Worm (Caenorhabditis elegans) whole organism, L3 larva: ENCODE results near the gene catp-8.
A peak's percentile ranks its signal among the peaks of the same experiment; 100 is the strongest.

ENCODE experiments used
- R02D3.7 ChIP-seq: fragments of 150-350 bp; optimal IDR thresholded peaks from 2 replicates; lab custom pipeline; 2014; ENCODE audit warnings: missing biosample characterization, missing genetic modification characterization
- ZK546.5 ChIP-seq: sonication (generic microtip); optimal IDR thresholded peaks from 2 replicates; lab custom pipeline; 2017; ENCODE audit warnings: missing biosample characterization, missing genetic modification characterization
- ceh-28 ChIP-seq: fragments of 150-350 bp; optimal IDR thresholded peaks from 2 replicates; lab custom pipeline; 2014; ENCODE audit warnings: missing biosample characterization, missing genetic modification reagents, missing genetic modification characterization
- ceh-82 ChIP-seq: fragments of 150-350 bp; optimal IDR thresholded peaks from 2 replicates; lab custom pipeline; 2014; ENCODE audit warnings: missing biosample characterization, missing genetic modification characterization
- ceh-9 ChIP-seq: sonication (generic microtip); optimal IDR thresholded peaks from 2 replicates; lab custom pipeline; 2018; ENCODE audit warnings: missing biosample characterization, missing genetic modification characterization
- elt-1 ChIP-seq: fragments of 150-350 bp; optimal IDR thresholded peaks from 2 replicates; lab custom pipeline; 2014; ENCODE audit warnings: missing biosample characterization, missing genetic modification characterization
- elt-2 ChIP-seq: sonication (generic microtip); optimal IDR thresholded peaks from 2 replicates; lab custom pipeline; 2016; ENCODE audit warnings: missing genetic modification reagents, mild to moderate bottlenecking, missing genetic modification characterization, missing compliant biosample characterization
- elt-3 ChIP-seq, 3 experiments: fragments of 150-350 bp in 1 of 3; sonication (generic microtip) in 2 of 3; optimal IDR thresholded peaks; 2 replicates in 2 of 3; 4 replicates in 1 of 3; lab custom pipeline; 2014 to 2017; ENCODE audit warnings: missing biosample characterization in 3 of 3, missing genetic modification characterization in 3 of 3
- eor-1 ChIP-seq, 2 experiments: fragments of 150-350 bp; optimal IDR thresholded peaks; 2 replicates each; lab custom pipeline; 2014 to 2018; ENCODE audit warnings: missing biosample characterization in 2 of 2, missing genetic modification characterization in 2 of 2
- fkh-10 ChIP-seq: sonication (generic microtip); optimal IDR thresholded peaks from 2 replicates; lab custom pipeline; 2017; ENCODE audit warnings: missing biosample characterization, missing genetic modification reagents, missing genetic modification characterization
- fkh-2 ChIP-seq: fragments of 150-350 bp; optimal IDR thresholded peaks from 2 replicates; lab custom pipeline; 2014; ENCODE audit warnings: missing biosample characterization, missing genetic modification reagents, missing genetic modification characterization
- fos-1 ChIP-seq: fragments of 150-350 bp; optimal IDR thresholded peaks from 2 replicates; lab custom pipeline; 2014; ENCODE audit warnings: missing biosample characterization, missing genetic modification characterization
- hmg-11 ChIP-seq: sonication (generic microtip); optimal IDR thresholded peaks from 2 replicates; lab custom pipeline; 2016; ENCODE audit warnings: missing genetic modification characterization, missing compliant biosample characterization
- jun-1 ChIP-seq: fragments of 150-350 bp; optimal IDR thresholded peaks from 2 replicates; lab custom pipeline; 2014; ENCODE audit warnings: missing biosample characterization, missing genetic modification reagents, missing genetic modification characterization
- lin-15B ChIP-seq: fragments of 150-350 bp; optimal IDR thresholded peaks from 2 replicates; lab custom pipeline; 2014; ENCODE audit warnings: missing biosample characterization, missing genetic modification characterization
- lsy-12 ChIP-seq: sonication (generic microtip); optimal IDR thresholded peaks from 2 replicates; lab custom pipeline; 2016; ENCODE audit warnings: mild to moderate bottlenecking, missing genetic modification characterization, missing compliant biosample characterization
- mdl-1 ChIP-seq: fragments of 150-350 bp; optimal IDR thresholded peaks from 2 replicates; lab custom pipeline; 2014; ENCODE audit warnings: missing biosample characterization, missing genetic modification characterization
- nfya-1 ChIP-seq: sonication (generic microtip); optimal IDR thresholded peaks from 2 replicates; lab custom pipeline; 2017; ENCODE audit warnings: missing genetic modification characterization, mild to moderate bottlenecking, missing compliant biosample characterization, antibody characterized with exemption, moderate library complexity; ENCODE audit not compliant: insufficient read depth
- nhr-23 ChIP-seq: fragments of 150-350 bp; optimal IDR thresholded peaks from 2 replicates; lab custom pipeline; 2014; ENCODE audit warnings: missing biosample characterization, missing genetic modification reagents, missing genetic modification characterization
- nhr-237 ChIP-seq: fragments of 150-350 bp; optimal IDR thresholded peaks from 2 replicates; lab custom pipeline; 2014; ENCODE audit warnings: missing biosample characterization, missing genetic modification characterization
- nhr-25 ChIP-seq: sonication (generic microtip); optimal IDR thresholded peaks from 2 replicates; lab custom pipeline; 2017; ENCODE audit warnings: missing biosample characterization, missing genetic modification characterization
- nhr-43 ChIP-seq: sonication (generic microtip); optimal IDR thresholded peaks from 2 replicates; lab custom pipeline; 2016; ENCODE audit warnings: mild to moderate bottlenecking, missing genetic modification characterization, missing compliant biosample characterization; ENCODE audit not compliant: poor library complexity, severe bottlenecking
- nhr-77 ChIP-seq: fragments of 150-350 bp; optimal IDR thresholded peaks from 2 replicates; lab custom pipeline; 2014; ENCODE audit warnings: missing biosample characterization, missing genetic modification characterization
- pha-4 ChIP-seq: fragments of 150-350 bp; optimal IDR thresholded peaks from 2 replicates; lab custom pipeline; 2014; ENCODE audit warnings: missing biosample characterization, missing genetic modification reagents, missing genetic modification characterization
- pqm-1 ChIP-seq: fragments of 150-350 bp; optimal IDR thresholded peaks from 2 replicates; lab custom pipeline; 2017; ENCODE audit warnings: missing biosample characterization, missing genetic modification characterization, inconsistent platforms
- sea-2 ChIP-seq: fragments of 150-350 bp; sonication (generic microtip); optimal IDR thresholded peaks from 4 replicates; lab custom pipeline; 2014; ENCODE audit warnings: missing biosample characterization, missing genetic modification reagents, missing genetic modification characterization
- skn-1 ChIP-seq: fragments of 150-350 bp; optimal IDR thresholded peaks from 2 replicates; lab custom pipeline; 2014; ENCODE audit warnings: missing biosample characterization, missing genetic modification characterization
- snpc-4 ChIP-seq: fragments of 150-350 bp; optimal IDR thresholded peaks from 2 replicates; lab custom pipeline; 2014; ENCODE audit warnings: missing biosample characterization, missing genetic modification characterization
- tbx-2 ChIP-seq: sonication (generic microtip); optimal IDR thresholded peaks from 2 replicates; lab custom pipeline; 2016; ENCODE audit warnings: mild to moderate bottlenecking, missing genetic modification characterization, missing compliant biosample characterization
- unc-39 ChIP-seq: sonication (generic microtip); optimal IDR thresholded peaks from 4 replicates; lab custom pipeline; 2017; ENCODE audit warnings: missing biosample characterization, missing genetic modification characterization
- unc-62 ChIP-seq: fragments of 150-350 bp; sonication (generic microtip); optimal IDR thresholded peaks from 4 replicates; lab custom pipeline; 2014; ENCODE audit warnings: missing biosample characterization, missing genetic modification reagents, missing genetic modification characterization
- zag-1 ChIP-seq: fragments of 150-350 bp; optimal IDR thresholded peaks from 2 replicates; lab custom pipeline; 2014; ENCODE audit warnings: missing biosample characterization, missing genetic modification characterization

catp-8 gene

DNA sequence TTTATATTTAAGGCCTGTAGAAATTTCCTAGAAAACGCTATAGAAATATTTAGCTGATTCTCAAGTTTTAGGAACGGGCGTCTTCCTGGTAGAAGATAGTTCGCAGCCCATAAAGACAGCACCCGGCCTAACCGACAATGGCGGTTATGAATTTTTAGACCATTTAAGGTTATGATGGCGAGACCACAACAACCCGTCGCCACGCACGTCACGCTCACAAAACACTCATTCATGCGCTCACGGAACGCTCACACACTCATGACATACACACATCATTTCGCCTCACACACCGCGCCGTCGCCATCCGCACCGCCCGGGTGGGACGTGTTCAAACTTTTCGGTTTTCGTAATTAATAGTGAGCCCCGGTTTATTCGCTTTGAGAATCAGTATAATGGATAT, 44.6 kb upstream of the catp-8 start:
- TF ChIP-seq lin-15B (tag; lab: Kevin White, UChicago): peak; percentile 8
- TF ChIP-seq lsy-12 (tag; lab: Kevin White, UChicago): no peak

DNA sequence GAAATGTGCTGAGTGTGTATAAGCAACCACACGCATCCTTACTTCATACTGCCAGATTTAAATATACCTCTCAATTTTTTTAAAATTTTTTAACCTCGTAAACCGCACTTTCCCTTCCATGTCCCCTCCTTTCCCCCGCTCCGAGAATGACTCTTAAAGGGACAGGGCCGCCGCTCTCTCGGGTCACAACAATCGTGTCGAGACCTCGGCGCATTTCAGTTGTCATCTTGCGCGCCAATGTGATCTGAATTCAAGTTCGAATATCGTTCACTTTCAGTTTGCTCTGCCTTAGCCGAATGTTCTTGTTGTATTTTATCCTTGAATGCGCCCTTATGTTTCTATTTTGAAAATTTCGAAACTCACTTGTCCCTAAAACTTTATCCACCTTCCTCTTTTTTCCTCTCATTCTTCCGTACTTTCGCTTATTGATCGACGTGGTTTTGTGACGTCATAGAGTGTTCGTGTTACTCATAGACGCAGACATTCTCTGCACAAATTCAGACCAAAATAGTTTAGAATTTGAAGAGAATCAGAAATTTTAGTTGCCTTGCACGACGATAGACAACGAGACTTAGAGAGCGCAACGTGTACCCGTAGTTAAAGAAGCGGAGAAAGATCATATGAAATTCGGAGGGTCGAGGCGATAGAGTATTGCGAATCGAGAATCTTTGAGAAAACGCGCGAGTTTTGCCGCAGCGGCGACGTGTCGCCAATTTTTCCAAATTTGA, 43.3 kb upstream of the catp-8 start:
- TF ChIP-seq nhr-237 (tag; lab: Kevin White, UChicago) (no peak), nhr-23 (tag; lab: Kevin White, UChicago) (peak; percentile 77), elt-2 (tag; lab: Kevin White, UChicago) (peak; percentile 57), R02D3.7 (peak; percentile 71), lsy-12 (tag; lab: Kevin White, UChicago) (peak; percentile 58), pha-4 (tag; lab: Kevin White, UChicago) (peak; percentile 81), lin-15B (tag; lab: Kevin White, UChicago) (peak; percentile 59), unc-62 (GFP tag; lab: Kevin White, UChicago) (peak; percentile 32), hmg-11 (tag; lab: Kevin White, UChicago) (peak; percentile 71), mdl-1 (no peak), nhr-25 (tag; lab: Kevin White, UChicago) (peak; percentile 56), unc-39 (tag; lab: Kevin White, UChicago) (no peak), fkh-10 (GFP tag; lab: Kevin White, UChicago) (no peak), fkh-2 (tag; lab: Kevin White, UChicago) (no peak), snpc-4 (peak; percentile 36), nfya-1 (tag; lab: Kevin White, UChicago) (peak; percentile 73), skn-1 (tag; lab: Kevin White, UChicago) (no peak), jun-1 (tag; lab: Kevin White, UChicago) (peak; percentile 46), pqm-1 (tag; lab: Kevin White, UChicago) (peak; percentile 59), nhr-43 (tag; lab: Kevin White, UChicago) (peak; percentile 52), ceh-9 (tag; lab: Kevin White, UChicago) (no peak), sea-2 (GFP tag; lab: Kevin White, UChicago) (peak; percentile 25), ceh-28 (tag; lab: Kevin White, UChicago) (peak; percentile 91)

DNA sequence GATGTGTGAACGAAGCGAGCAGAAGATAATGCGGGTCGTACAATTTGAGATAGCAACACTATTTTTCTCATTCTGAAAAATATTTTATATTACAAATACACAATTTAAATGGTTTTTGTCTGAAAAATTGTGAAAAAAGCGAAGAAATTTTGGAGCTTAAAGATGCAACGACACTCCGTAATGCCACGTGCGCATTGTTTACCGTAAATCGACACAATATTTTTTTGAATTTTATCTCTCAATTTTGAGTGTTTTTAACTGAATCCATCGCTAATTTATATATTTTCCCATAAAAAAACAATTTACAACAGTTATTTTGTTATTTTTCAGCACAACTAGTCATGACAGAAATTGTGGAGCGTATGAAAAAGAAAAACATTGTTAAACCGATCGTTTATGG, 41.9 kb upstream of the catp-8 start, which contains the start of the genes M04B2.4 and gfl-1:
M04B2.4 (minus strand) TSS at position 72 of the 400 bp plus-strand sequence.
gfl-1 (plus strand) TSS at position 331 of the 400 bp plus-strand sequence.
- TF ChIP-seq nfya-1 (tag; lab: Kevin White, UChicago) (peak; percentile 44), eor-1 (tag; optimal IDR thresholded peaks at IDR 0.05; lab: Kevin White, UChicago) (no peak), elt-2 (tag; lab: Kevin White, UChicago) (peak; percentile 1), elt-3 (tag; optimal IDR thresholded peaks at IDR 0.05; lab: Kevin White, UChicago) (no peak), elt-1 (tag; lab: Kevin White, UChicago) (no peak), pqm-1 (tag; lab: Kevin White, UChicago) (peak; percentile 10), fos-1 (no peak), snpc-4 (no peak), lsy-12 (tag; lab: Kevin White, UChicago) (no peak), skn-1 (tag; lab: Kevin White, UChicago) (no peak), ceh-82 (no peak), R02D3.7 (peak; percentile 93), lin-15B (tag; lab: Kevin White, UChicago) (peak; percentile 23), nhr-77 (no peak), ZK546.5 (no peak), tbx-2 (tag; lab: Kevin White, UChicago) (no peak), nhr-23 (tag; lab: Kevin White, UChicago) (no peak), pha-4 (tag; lab: Kevin White, UChicago) (peak; percentile 64), ceh-9 (tag; lab: Kevin White, UChicago) (no peak), zag-1 (tag; lab: Kevin White, UChicago) (no peak)

- no peak for TF ChIP-seq unc-62 (GFP tag; lab: Kevin White, UChicago)
- no peak for TF ChIP-seq eor-1 (tag; optimal IDR thresholded peaks at IDR 0.05; lab: Kevin White, UChicago)
Observed at ce11 chrIV:11510664-11511063, 31.6 kb upstream of the catp-8 start, which contains the start of gene M04B2.6. Gene M04B2.6 (minus strand): TSS chrIV:11510764.
